Worm (Caenorhabditis elegans) whole organism, L2 larva: ENCODE results near the gene ifta-1.

Experiments
- nhr-6 ChIP-seq: fragments of 150-350 bp; optimal IDR thresholded peaks from 2 replicates; lab custom pipeline; 2014; ENCODE audit warnings: missing biosample characterization, missing genetic modification characterization
- unc-62 ChIP-seq: fragments of 150-350 bp; optimal IDR thresholded peaks from 2 replicates; lab custom pipeline; 2014; ENCODE audit warnings: missing biosample characterization, missing genetic modification reagents, missing genetic modification characterization

ce11 chrX:5591830-5592229 lies 39.3 kb upstream of the ifta-1 start:
- no peak for TF ChIP-seq nhr-6 (tag; lab: Kevin White, UChicago)
- TF ChIP-seq unc-62 (GFP tag; lab: Kevin White, UChicago), result no peak
